Fruit fly (Drosophila melanogaster): ENCODE measurements around the gene PK2-R1.
A peak's percentile ranks its signal among the peaks of the same experiment; 100 is the strongest.

The PK2-R1 gene

dm6 chr3R:13364175-13365174 lies 26.3 kb downstream of the PK2-R1 start, which contains the start of gene Dic1 (continued):
- TF ChIP-seq shn (GFP tag; optimal IDR thresholded peaks at IDR 0.05), result peak; percentile 86
- TF ChIP-seq Aef1 (GFP tag; IDR thresholded peaks at IDR 0.05), result peak; percentile 93
- peak; percentile 85 for TF ChIP-seq CG7357 (GFP tag; IDR thresholded peaks at IDR 0.05)
- TF ChIP-seq CG6765 (GFP tag; optimal IDR thresholded peaks at IDR 0.05), result peak; percentile 94
- TF ChIP-seq tin (GFP tag; optimal IDR thresholded peaks at IDR 0.05), result peak; percentile 97
- TF ChIP-seq hkb (optimal IDR thresholded peaks at IDR 0.05), result no peak
- peak; percentile 96 for TF ChIP-seq hkb (GFP tag; IDR thresholded peaks at IDR 0.05)
- peak; percentile 69 for TF ChIP-seq MTF-1 (GFP tag; optimal IDR thresholded peaks at IDR 0.05; ENCODE audit: borderline replicate concordance)
- peak; percentile 97 for TF ChIP-seq HHEX (GFP tag; optimal IDR thresholded peaks at IDR 0.05)
- TF ChIP-seq amos (GFP tag; IDR thresholded peaks at IDR 0.05; ENCODE audit: partially characterized antibody), result no peak; the same call in 1 of the 2 replicates
- peak; percentile 97 for TF ChIP-seq CG10209 (GFP tag; optimal IDR thresholded peaks at IDR 0.05)
- TF ChIP-seq CG13287 (GFP tag; IDR thresholded peaks at IDR 0.05; ENCODE audit: partially characterized antibody), result peak; percentile 52; the same call in 1 of the 2 replicates
- TF ChIP-seq CG17829 (tag; optimal IDR thresholded peaks at IDR 0.05), result peak; percentile 94
- peak; percentile 91 to 98 for TF ChIP-seq Hr51 (GFP tag; optimal IDR thresholded peaks at IDR 0.05)
- TF ChIP-seq dan (GFP tag; IDR thresholded peaks at IDR 0.05), result no peak
- TF ChIP-seq slbo (GFP tag; IDR thresholded peaks at IDR 0.05), result peak; percentile 93
- TF ChIP-seq pho (GFP tag; optimal IDR thresholded peaks at IDR 0.05), result peak; percentile 95
- peak; percentile 98 for TF ChIP-seq CG11504 (tag; optimal IDR thresholded peaks at IDR 0.05)
- TF ChIP-seq Doc3 (GFP tag; IDR thresholded peaks at IDR 0.05; ENCODE audit: partially characterized antibody), result no peak
- TF ChIP-seq CG17912 (GFP tag; optimal IDR thresholded peaks at IDR 0.05), result peak; percentile 88
- TF ChIP-seq otp (GFP tag; IDR thresholded peaks at IDR 0.05), result peak; percentile 71; the same call in 2 of the 3 replicates
- peak; percentile 99 for TF ChIP-seq CG3281 (GFP tag; optimal IDR thresholded peaks at IDR 0.05)
- peak; percentile 95 for TF ChIP-seq CG6254 (GFP tag; optimal IDR thresholded peaks at IDR 0.05)
- no peak for TF ChIP-seq Neu2 (GFP tag; optimal IDR thresholded peaks at IDR 0.05; ENCODE audit: borderline replicate concordance)
- peak; percentile 93 for TF ChIP-seq YL-1 (GFP tag; optimal IDR thresholded peaks at IDR 0.05)
- peak; percentile 93 for TF ChIP-seq run (tag; optimal IDR thresholded peaks at IDR 0.05)
- peak; percentile 98 for TF ChIP-seq CG10147 (GFP tag; optimal IDR thresholded peaks at IDR 0.05)
- TF ChIP-seq fu2 (GFP tag; optimal IDR thresholded peaks at IDR 0.05), result peak; percentile 91
- peak; percentile 99 for TF ChIP-seq CG9727 (GFP tag; optimal IDR thresholded peaks at IDR 0.05)
- peak; percentile 93 for TF ChIP-seq CG18764 (GFP tag; optimal IDR thresholded peaks at IDR 0.05)
- peak; percentile 88 to 92 for TF ChIP-seq chif (GFP tag; optimal IDR thresholded peaks at IDR 0.05)
- no peak for TF ChIP-seq br (optimal IDR thresholded peaks at IDR 0.05)
- TF ChIP-seq CG15269 (tag; optimal IDR thresholded peaks at IDR 0.05), result peak; percentile 97
- peak; percentile 90 for TF ChIP-seq CG33557 (GFP tag; optimal IDR thresholded peaks at IDR 0.05)
- TF ChIP-seq CG3726 (GFP tag; IDR thresholded peaks at IDR 0.05), result peak; percentile 67; the same call in 2 of the 3 replicates
- TF ChIP-seq CG8359 (GFP tag; optimal IDR thresholded peaks at IDR 0.05; ENCODE audit: borderline replicate concordance), result peak; percentile 90
- TF ChIP-seq Sox102F (GFP tag; optimal IDR thresholded peaks at IDR 0.05), result peak; percentile 98
- TF ChIP-seq CrebB (tag; optimal IDR thresholded peaks at IDR 0.05), result peak; percentile 73
- peak; percentile 88 for TF ChIP-seq HmgZ (tag; optimal IDR thresholded peaks at IDR 0.05)
- TF ChIP-seq hb (GFP tag; IDR thresholded peaks at IDR 0.05; ENCODE audit: partially characterized antibody), result no peak
- peak; percentile 97 for TF ChIP-seq CG1233 (GFP tag; optimal IDR thresholded peaks at IDR 0.05)
- TF ChIP-seq gem (tag; optimal IDR thresholded peaks at IDR 0.05), result peak; percentile 98
- TF ChIP-seq CG11398 (GFP tag; optimal IDR thresholded peaks at IDR 0.05), result peak; percentile 78
- TF ChIP-seq lbe (GFP tag; optimal IDR thresholded peaks at IDR 0.05), result peak; percentile 89
- TF ChIP-seq trh (GFP tag; optimal IDR thresholded peaks at IDR 0.05), result peak; percentile 82
- TF ChIP-seq Tbp (GFP tag; optimal IDR thresholded peaks at IDR 0.05), result no peak
- peak; percentile 65 for TF ChIP-seq GATAe (GFP tag; conservative IDR thresholded peaks at IDR 0.05)

Data from whole organism, embryonic.